Worm (Caenorhabditis elegans): ENCODE data around the gene athp-3.
A peak's percentile ranks its signal among the peaks of the same experiment; 100 is the strongest.
"Not testable (repeated sequence)": the region's sequence is repeated elsewhere in the genome, so short reads cannot be mapped to it uniquely, and the experiment has no call there.

athp-3 gene

DNA sequence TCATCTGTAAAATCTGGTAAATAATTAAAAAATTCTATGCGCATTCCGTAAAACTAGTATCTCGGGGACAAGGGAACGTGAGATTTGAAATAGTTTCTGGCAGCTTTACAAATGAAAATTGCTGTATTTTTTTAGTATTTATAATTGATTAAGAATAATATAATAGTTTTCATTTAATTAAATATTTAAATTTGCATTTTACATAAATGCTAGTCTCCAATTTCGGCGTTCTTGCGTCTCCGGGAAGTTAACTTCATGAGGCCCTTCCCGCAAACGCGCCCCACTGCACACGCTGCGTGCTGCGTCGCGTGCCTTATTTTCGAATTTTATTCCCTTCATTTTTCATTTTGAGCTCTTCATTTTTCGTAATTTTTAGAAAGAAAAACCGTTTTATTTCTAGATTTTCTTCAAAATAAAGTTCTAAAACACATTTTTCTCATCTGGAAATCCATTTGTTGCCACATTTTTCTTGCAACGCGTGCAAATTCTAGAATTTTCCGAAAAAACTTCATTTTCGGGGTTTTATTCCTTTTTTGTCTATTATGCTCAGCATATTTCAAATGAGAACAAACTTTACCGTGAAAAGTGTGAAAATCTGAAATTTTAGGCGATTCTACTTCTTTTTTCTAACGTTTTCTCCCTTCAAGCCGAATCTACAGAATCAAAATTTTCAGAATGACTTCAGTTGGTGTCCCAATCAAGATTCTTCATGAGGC, 39.4 kb upstream of the athp-3 start, which contains the start of the genes snx-13 and snr-1 (continued):
- peak; percentile 89 for TF ChIP-seq rnt-1 (tag; optimal IDR thresholded peaks at IDR 0.05)
- peak; percentile 75 to 77 for TF ChIP-seq efl-1 (optimal IDR thresholded peaks at IDR 0.05)
- peak; percentile 64 to 94 for TF ChIP-seq efl-1 (GFP tag; optimal IDR thresholded peaks at IDR 0.05 in 1 of 2)
- peak; percentile 62 for TF ChIP-seq dsc-1 (tag; optimal IDR thresholded peaks at IDR 0.05)
- peak; percentile 50 for TF ChIP-seq jun-1 (tag; optimal IDR thresholded peaks at IDR 0.05)
- TF ChIP-seq blmp-1 (tag; optimal IDR thresholded peaks at IDR 0.05): peak; percentile 21

- TF ChIP-seq ceh-8 (GFP tag; optimal IDR thresholded peaks at IDR 0.05) (no peak), nhr-90 (tag; optimal IDR thresholded peaks at IDR 0.05; ENCODE audit: poor library complexity) (no peak), efl-1 (optimal IDR thresholded peaks at IDR 0.05) (peak in 1 of 2 experiments; percentile 38), efl-1 (GFP tag; optimal IDR thresholded peaks at IDR 0.05 in 1 of 2) (no peak), pax-3 (tag; optimal IDR thresholded peaks at IDR 0.05) (no peak), nhr-20 (tag; optimal IDR thresholded peaks at IDR 0.05) (no peak)
Observed at ce11 chrIV:17084839-17085238, 36.7 kb upstream of the athp-3 start.

DNA sequence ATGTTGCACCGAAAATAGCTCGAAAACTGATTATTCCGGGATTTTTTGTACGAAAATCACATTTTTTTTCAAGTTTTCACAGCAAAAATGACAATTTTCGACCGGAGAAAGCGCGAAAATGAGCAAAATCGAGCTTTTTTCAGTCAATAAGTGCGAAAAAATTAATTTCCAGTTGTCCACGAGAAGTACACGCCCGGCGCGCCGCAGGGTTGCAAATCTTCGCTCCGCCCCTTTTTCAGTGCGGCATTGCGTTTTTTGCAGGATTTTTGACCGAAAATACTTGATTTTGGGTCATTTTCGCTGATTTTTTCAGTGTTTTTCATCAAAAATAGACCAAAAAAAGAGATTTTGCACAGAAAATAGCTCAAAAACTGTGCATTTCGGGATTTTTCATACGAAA, 36.2 kb upstream of the athp-3 start:
- TF ChIP-seq efl-1 (optimal IDR thresholded peaks at IDR 0.05): peak; percentile 22 to 36
- peak; percentile 33 to 92 for TF ChIP-seq efl-1 (GFP tag; optimal IDR thresholded peaks at IDR 0.05 in 1 of 2)
- peak; percentile 44 for TF ChIP-seq snu-23 (GFP tag; optimal IDR thresholded peaks at IDR 0.05)
- peak in 2 of 3 experiments; percentile 20 to 30 for TF ChIP-seq dpl-1 (GFP tag; optimal IDR thresholded peaks at IDR 0.05)
- peak; percentile 12 for TF ChIP-seq xbp-1 (tag; optimal IDR thresholded peaks at IDR 0.05)
- no peak for TF ChIP-seq vab-15 (tag; optimal IDR thresholded peaks at IDR 0.05)
- TF ChIP-seq lin-35 (GFP tag; optimal IDR thresholded peaks at IDR 0.05): peak; percentile 5 to 25
- no peak for TF ChIP-seq isw-1 (GFP tag; IDR thresholded peaks at IDR 0.05)
- no peak for TF ChIP-seq irx-1 (tag; optimal IDR thresholded peaks at IDR 0.05)
- peak; percentile 35 for TF ChIP-seq nhr-71 (tag; optimal IDR thresholded peaks at IDR 0.05)
- no peak for TF ChIP-seq unc-98 (GFP tag; IDR thresholded peaks at IDR 0.05)
- peak; percentile 31 for TF ChIP-seq nhr-19 (GFP tag; conservative IDR thresholded peaks at IDR 0.05)
- peak; percentile 38 for TF ChIP-seq nhr-47 (tag; optimal IDR thresholded peaks at IDR 0.05)
- peak; percentile 6 for TF ChIP-seq fkh-8 (tag; optimal IDR thresholded peaks at IDR 0.05)
- peak in 1 of 2 experiments; percentile 22 for TF ChIP-seq lsy-2 (tag; optimal IDR thresholded peaks at IDR 0.05)
- peak; percentile 5 for TF ChIP-seq swsn-7 (tag; optimal IDR thresholded peaks at IDR 0.05)
- TF ChIP-seq ceh-82 (tag; optimal IDR thresholded peaks at IDR 0.05): peak in 1 of 3 experiments; percentile 34
- peak; percentile 7 for TF ChIP-seq pax-3 (tag; optimal IDR thresholded peaks at IDR 0.05)

DNA sequence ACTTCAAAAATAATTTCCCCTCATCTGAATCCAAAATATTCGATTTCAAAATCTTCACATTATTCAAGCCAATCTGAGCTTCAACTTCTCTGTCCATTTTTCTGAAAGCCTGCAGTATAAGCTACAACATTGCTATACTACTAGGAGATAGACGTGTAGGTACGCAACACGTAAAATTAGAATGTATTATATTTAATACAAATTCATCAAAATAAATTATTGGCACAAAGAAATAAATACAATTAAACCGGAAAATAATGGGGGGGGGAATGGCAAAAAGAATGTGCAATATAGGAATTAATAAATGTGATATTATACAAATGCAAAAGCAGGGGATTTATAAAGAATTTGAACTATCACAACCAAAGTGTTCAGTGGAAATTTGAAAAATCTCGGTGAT, 30.5 kb upstream of the athp-3 start, which contains the start of gene Y116A8C.25:
TSS of gene Y116A8C.25 (minus strand) at position 101 of the 400 bp plus-strand sequence.
- TF ChIP-seq ceh-88 (GFP tag; IDR thresholded peaks at IDR 0.05): no peak
- TF ChIP-seq nhr-11 (tag; optimal IDR thresholded peaks at IDR 0.05): no peak
- no peak for TF ChIP-seq ztf-4 (tag; optimal IDR thresholded peaks at IDR 0.05)
- TF ChIP-seq alr-1 (tag; optimal IDR thresholded peaks at IDR 0.05; ENCODE audit: borderline replicate concordance): no peak
- no peak for TF ChIP-seq C34B4.2 (tag; optimal IDR thresholded peaks at IDR 0.05)
- no peak for TF ChIP-seq nhr-12 (tag; optimal IDR thresholded peaks at IDR 0.05)
- no peak for TF ChIP-seq nhr-19 (GFP tag; conservative IDR thresholded peaks at IDR 0.05)
- no peak for TF ChIP-seq grh-1 (GFP tag; IDR thresholded peaks at IDR 0.05)
- TF ChIP-seq C04F5.9 (tag; optimal IDR thresholded peaks at IDR 0.05): no peak

DNA sequence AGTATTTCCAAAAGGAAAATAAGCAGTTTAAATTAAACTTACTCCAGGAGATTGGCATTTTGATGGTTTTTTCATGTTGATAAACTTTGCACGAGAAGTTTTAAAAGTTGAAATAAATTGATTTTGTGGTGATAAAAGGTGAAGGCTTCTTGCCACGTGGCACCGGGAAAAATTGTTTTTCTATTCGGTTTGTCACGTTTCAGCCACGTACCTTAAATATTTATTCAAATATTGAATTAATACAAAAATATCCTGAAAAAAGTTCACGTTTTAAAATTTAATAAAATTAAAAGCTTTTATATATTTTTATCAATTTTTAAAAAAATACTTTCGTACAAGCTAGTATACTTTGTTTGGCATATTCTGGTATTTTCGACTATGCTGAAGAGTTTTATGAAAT, 22.6 kb upstream of the athp-3 start, which contains the start of gene Y116A8C.24:
TSS of gene Y116A8C.24 (minus strand) at position 101 of the 400 bp plus-strand sequence.
- not testable (repeated sequence) for TF ChIP-seq ceh-82 (tag; optimal IDR thresholded peaks at IDR 0.05); unc-98 (GFP tag; IDR thresholded peaks at IDR 0.05); elt-2 (tag; optimal IDR thresholded peaks at IDR 0.05)
